Worm (Caenorhabditis elegans) whole organism, early embryonic: ENCODE measurements around the gene F16H6.9.

ENCODE experiments used
- ama-1 ChIP-seq: fragments of 150-350 bp; optimal IDR thresholded peaks from 2 replicates; lab custom pipeline; 2014
- ceh-13 ChIP-seq: fragments of 200-800 bp; sonication (Bioruptor generic); optimal IDR thresholded peaks from 2 replicates; lab custom pipeline; 2018; ENCODE audit warnings: mild to moderate bottlenecking, missing genetic modification characterization, missing compliant biosample characterization
- flt-1 ChIP-seq: fragments of 200-800 bp; sonication (Bioruptor generic); IDR thresholded peaks from 2 replicates; pipeline ENCODE4 v1.3.6; 2022; ENCODE audit warnings: missing genetic modification characterization, missing compliant biosample characterization

ce11 chrV:18184910-18185309 lies 32.0 kb upstream of the F16H6.9 start, which contains the start of gene C31G12.3:
- TF ChIP-seq flt-1 (GFP tag; lab: Robert Waterston, UW), result no peak
- no peak for TF ChIP-seq ama-1 (lab: Kevin White, UChicago)
- no peak for TF ChIP-seq ceh-13
